Fruit fly (Drosophila melanogaster) whole organism, embryonic: ENCODE data around the gene Cpsf100.
A peak's percentile ranks its signal among the peaks of the same experiment; 100 is the strongest.

Source experiments
- CG10267 ChIP-seq: fragments of 200-800 bp; sonication (Bioruptor generic); optimal IDR thresholded peaks from 2 replicates; lab custom pipeline; 2018; ENCODE audit warnings: missing biosample characterization, mild to moderate bottlenecking, missing genetic modification characterization, moderate library complexity
- CG10543 ChIP-seq: fragments of 200-800 bp; sonication (Bioruptor generic); optimal IDR thresholded peaks from 3 replicates; lab custom pipeline; 2017; ENCODE audit warnings: missing biosample characterization, mild to moderate bottlenecking, missing genetic modification characterization, moderate library complexity
- CG11398 ChIP-seq: fragments of 200-800 bp; sonication (Bioruptor generic); optimal IDR thresholded peaks from 2 replicates; lab custom pipeline; 2016; ENCODE audit warnings: missing biosample characterization, missing genetic modification characterization
- CG12155 ChIP-seq: fragments of 200-800 bp; sonication (Bioruptor generic); optimal IDR thresholded peaks from 3 replicates; lab custom pipeline; 2016; ENCODE audit warnings: missing biosample characterization, missing genetic modification characterization
- CG17802 ChIP-seq: fragments of 200-800 bp; sonication (Bioruptor generic); optimal IDR thresholded peaks from 2 replicates; lab custom pipeline; 2018; ENCODE audit warnings: missing biosample characterization, mild to moderate bottlenecking, missing genetic modification characterization, moderate library complexity
- CG18599 ChIP-seq: fragments of 200-800 bp; sonication (Bioruptor generic); optimal IDR thresholded peaks from 3 replicates; lab custom pipeline; 2017; ENCODE audit warnings: missing biosample characterization, missing genetic modification characterization, mild to moderate bottlenecking, moderate library complexity, missing genetic modification reagents
- CG18764 ChIP-seq: fragments of 200-800 bp; sonication (Bioruptor generic); optimal IDR thresholded peaks from 3 replicates; lab custom pipeline; 2016; ENCODE audit warnings: missing biosample characterization, missing genetic modification characterization
- CG2120 ChIP-seq: fragments of 200-800 bp; sonication (Bioruptor generic); optimal IDR thresholded peaks from 3 replicates; lab custom pipeline; 2016; ENCODE audit warnings: missing biosample characterization, missing genetic modification characterization
- CG2889 ChIP-seq: fragments of 200-800 bp; sonication (Bioruptor generic); IDR thresholded peaks from 3 replicates; pipeline ENCODE4 v1.3.6; 2022; ENCODE audit warnings: missing biosample characterization, missing genetic modification characterization
- CG30020 ChIP-seq: fragments of 200-800 bp; optimal IDR thresholded peaks from 2 replicates; lab custom pipeline; 2019; ENCODE audit warnings: missing biosample characterization, mild to moderate bottlenecking, missing genetic modification characterization, moderate library complexity
- CG33213 ChIP-seq: fragments of 200-800 bp; sonication (Bioruptor generic); optimal IDR thresholded peaks from 3 replicates; lab custom pipeline; 2016; ENCODE audit warnings: missing biosample characterization, missing genetic modification characterization
- CG34224 ChIP-seq: fragments of 200-800 bp; sonication (Bioruptor generic); IDR thresholded peaks from 3 replicates; pipeline ENCODE4 v1.3.6; 2022; ENCODE audit warnings: missing biosample characterization, missing genetic modification characterization; ENCODE audit not compliant: partially characterized antibody
- CG4282 ChIP-seq: fragments of 200-800 bp; sonication (Bioruptor generic); optimal IDR thresholded peaks from 2 replicates; lab custom pipeline; 2016; ENCODE audit warnings: missing biosample characterization, missing genetic modification characterization
- CG4328 ChIP-seq: fragments of 200-800 bp; sonication (Bioruptor generic); optimal IDR thresholded peaks from 3 replicates; lab custom pipeline; 2017; ENCODE audit warnings: missing biosample characterization, missing genetic modification reagents, missing genetic modification characterization
- CG4404 ChIP-seq: fragments of 200-800 bp; sonication (Bioruptor generic); IDR thresholded peaks from 2 replicates; pipeline ENCODE4 v1.3.6; 2022; ENCODE audit warnings: missing biosample characterization, missing genetic modification characterization
- CG6175 ChIP-seq: fragments of 200-800 bp; sonication (Bioruptor generic); IDR thresholded peaks from 3 replicates; pipeline ENCODE4 v1.3.6; 2022; ENCODE audit warnings: missing biosample characterization, missing genetic modification characterization
- CG6272 ChIP-seq: fragments of 200-800 bp; sonication (Bioruptor generic); IDR thresholded peaks from 2 replicates; pipeline ENCODE4 v1.3.6; 2022; ENCODE audit warnings: missing biosample characterization, missing genetic modification characterization
- CG7357 ChIP-seq: fragments of 200-800 bp; sonication (Bioruptor generic); IDR thresholded peaks from 3 replicates; pipeline ENCODE4 v1.3.6; 2022; ENCODE audit warnings: missing biosample characterization, missing genetic modification characterization
- CG8089 ChIP-seq: fragments of 200-800 bp; sonication (Bioruptor generic); optimal IDR thresholded peaks from 3 replicates; lab custom pipeline; 2016; ENCODE audit warnings: missing biosample characterization, missing genetic modification characterization
- CG8944 ChIP-seq: fragments of 200-800 bp; sonication (Bioruptor generic); optimal IDR thresholded peaks from 3 replicates; lab custom pipeline; 2016; ENCODE audit warnings: missing biosample characterization, missing genetic modification characterization
- CTCF ChIP-seq: fragments of 200-800 bp; sonication (Bioruptor generic); optimal IDR thresholded peaks from 2 replicates; lab custom pipeline; 2017; ENCODE audit warnings: missing biosample characterization, mild to moderate bottlenecking, missing genetic modification characterization, moderate library complexity
- Doc3 ChIP-seq: fragments of 200-800 bp; sonication (Bioruptor generic); IDR thresholded peaks from 3 replicates; pipeline ENCODE4 v1.3.6; 2022; ENCODE audit warnings: missing biosample characterization, missing genetic modification characterization; ENCODE audit not compliant: partially characterized antibody
- Dp ChIP-seq: fragments of 200-800 bp; sonication (Bioruptor generic); optimal IDR thresholded peaks from 2 replicates; lab custom pipeline; 2018; ENCODE audit warnings: missing biosample characterization, mild to moderate bottlenecking, missing genetic modification characterization, moderate library complexity
- Fer3 ChIP-seq: fragments of 200-800 bp; sonication (Bioruptor generic); optimal IDR thresholded peaks from 2 replicates; lab custom pipeline; 2018; ENCODE audit warnings: missing biosample characterization, mild to moderate bottlenecking, missing genetic modification characterization, moderate library complexity
- HHEX ChIP-seq: fragments of 200-800 bp; sonication (Bioruptor generic); optimal IDR thresholded peaks from 3 replicates; lab custom pipeline; 2017; ENCODE audit warnings: missing biosample characterization, mild to moderate bottlenecking, missing genetic modification characterization, missing genetic modification reagents
- HmgZ ChIP-seq: fragments of 200-800 bp; sonication (Bioruptor generic); optimal IDR thresholded peaks from 2 replicates; lab custom pipeline; 2018; ENCODE audit warnings: missing biosample characterization, mild to moderate bottlenecking, missing genetic modification characterization
- Hr3 ChIP-seq: fragments of 200-800 bp; sonication (Bioruptor generic); optimal IDR thresholded peaks from 3 replicates; lab custom pipeline; 2016; ENCODE audit warnings: missing biosample characterization, missing genetic modification characterization
- Mad ChIP-seq: fragments of 200-800 bp; sonication (Bioruptor generic); optimal IDR thresholded peaks from 2 replicates; lab custom pipeline; 2016; ENCODE audit warnings: missing biosample characterization, missing genetic modification characterization
- Max ChIP-seq: fragments of 200-800 bp; sonication (Bioruptor generic); optimal IDR thresholded peaks from 2 replicates; lab custom pipeline; 2016; ENCODE audit warnings: missing biosample characterization, mild to moderate bottlenecking, missing genetic modification characterization
- Myb ChIP-seq: fragments of 200-800 bp; sonication (Bioruptor generic); optimal IDR thresholded peaks from 2 replicates; lab custom pipeline; 2016; ENCODE audit warnings: missing biosample characterization, missing genetic modification characterization
- Rfx ChIP-seq: fragments of 200-800 bp; sonication (Bioruptor generic); IDR thresholded peaks from 2 replicates; pipeline ENCODE4 v1.3.6; 2022; ENCODE audit warnings: missing biosample characterization, missing genetic modification characterization
- Sry-δ ChIP-seq: fragments of 200-800 bp; sonication (Bioruptor generic); optimal IDR thresholded peaks from 2 replicates; lab custom pipeline; 2016; ENCODE audit warnings: missing biosample characterization, missing genetic modification characterization
- Taf1 ChIP-seq: fragments of 200-800 bp; sonication (Bioruptor generic); IDR thresholded peaks from 2 replicates; pipeline ENCODE4 v1.3.6; 2022; ENCODE audit warnings: missing biosample characterization, missing genetic modification characterization
- Xrp1 ChIP-seq: fragments of 200-800 bp; sonication (Bioruptor generic); IDR thresholded peaks from 2 replicates; pipeline ENCODE4 v1.3.6; 2022; ENCODE audit warnings: missing biosample characterization, missing genetic modification characterization
- bbx ChIP-seq: fragments of 200-800 bp; sonication (Bioruptor generic); IDR thresholded peaks from 2 replicates; pipeline ENCODE4 v1.3.6; 2022; ENCODE audit warnings: missing biosample characterization, missing genetic modification characterization; ENCODE audit not compliant: partially characterized antibody
- btn ChIP-seq: fragments of 200-800 bp; sonication (Bioruptor generic); optimal IDR thresholded peaks from 2 replicates; lab custom pipeline; 2016; ENCODE audit warnings: missing biosample characterization, missing genetic modification characterization
- chm ChIP-seq: fragments of 200-800 bp; sonication (Bioruptor generic); IDR thresholded peaks from 2 replicates; pipeline ENCODE4 v1.3.6; 2022; ENCODE audit warnings: missing biosample characterization, missing genetic modification characterization
- disco-r ChIP-seq: fragments of 200-800 bp; sonication (Bioruptor generic); optimal IDR thresholded peaks from 2 replicates; lab custom pipeline; 2016; ENCODE audit warnings: missing biosample characterization, missing genetic modification characterization
- gce ChIP-seq: fragments of 200-800 bp; sonication (Bioruptor generic); IDR thresholded peaks from 3 replicates; pipeline ENCODE4 v1.3.6; 2022; ENCODE audit warnings: missing biosample characterization, missing genetic modification characterization
- gt ChIP-seq: fragments of 200-800 bp; sonication (Bioruptor generic); IDR thresholded peaks from 2 replicates; pipeline ENCODE4 v1.3.6; 2022; ENCODE audit warnings: missing biosample characterization, missing genetic modification characterization
- ham ChIP-seq: fragments of 200-800 bp; sonication (Bioruptor generic); IDR thresholded peaks from 2 replicates; pipeline ENCODE4 v1.3.6; 2022; ENCODE audit warnings: missing biosample characterization, missing genetic modification characterization
- her ChIP-seq: fragments of 200-800 bp; sonication (Bioruptor generic); optimal IDR thresholded peaks from 2 replicates; lab custom pipeline; 2016; ENCODE audit warnings: missing biosample characterization, missing genetic modification characterization
- ken ChIP-seq: fragments of 200-800 bp; sonication (Bioruptor generic); IDR thresholded peaks from 3 replicates; pipeline ENCODE4 v1.3.6; 2022; ENCODE audit warnings: missing biosample characterization, missing genetic modification characterization
- lbe ChIP-seq: fragments of 200-800 bp; sonication (Bioruptor generic); optimal IDR thresholded peaks from 2 replicates; lab custom pipeline; 2016; ENCODE audit warnings: missing biosample characterization, mild to moderate bottlenecking, missing genetic modification characterization
- lmd ChIP-seq: fragments of 200-800 bp; sonication (Bioruptor generic); IDR thresholded peaks from 2 replicates; pipeline ENCODE4 v1.3.6; 2022; ENCODE audit warnings: missing biosample characterization, missing genetic modification characterization
- maf-S ChIP-seq: fragments of 200-800 bp; sonication (Bioruptor generic); optimal IDR thresholded peaks from 2 replicates; lab custom pipeline; 2016; ENCODE audit warnings: missing biosample characterization, missing genetic modification characterization
- slbo ChIP-seq: fragments of 200-800 bp; sonication (Bioruptor generic); IDR thresholded peaks from 2 replicates; pipeline ENCODE4 v1.3.6; 2022; ENCODE audit warnings: missing biosample characterization, missing genetic modification characterization
- sug ChIP-seq: fragments of 200-800 bp; optimal IDR thresholded peaks from 2 replicates; lab custom pipeline; 2019; ENCODE audit warnings: missing biosample characterization, mild to moderate bottlenecking, missing genetic modification characterization, moderate library complexity
- twi ChIP-seq: fragments of 200-800 bp; optimal IDR thresholded peaks from 2 replicates; lab custom pipeline; 2019; ENCODE audit warnings: missing biosample characterization, mild to moderate bottlenecking, missing genetic modification characterization, moderate library complexity
- tx ChIP-seq: fragments of 200-800 bp; sonication (Bioruptor generic); optimal IDR thresholded peaks from 2 replicates; lab custom pipeline; 2016; ENCODE audit warnings: missing biosample characterization, missing genetic modification characterization
- zfh1 ChIP-seq: fragments of 200-800 bp; sonication (Bioruptor generic); IDR thresholded peaks from 3 replicates; pipeline ENCODE4 v1.3.6; 2022; ENCODE audit warnings: missing biosample characterization, missing genetic modification characterization

The Cpsf100 gene

dm6 chr3R:29038960-29039581 lies 4.7 kb downstream of the Cpsf100 start, which contains the start of the genes Slu7 and Pkc98E:
Slu7 (minus strand) TSS chr3R:29039071.
Pkc98E (plus strand) TSS chr3R:29039156.
- peak; percentile 10 for TF ChIP-seq CG30020 (tag; lab: Kevin White, UChicago)
- peak; percentile 73 for TF ChIP-seq CG12155
- peak; percentile 19 for TF ChIP-seq CG18764 (GFP tag; lab: Kevin White, UChicago)
- TF ChIP-seq CG2889 (GFP tag; lab: Robert Waterston, UW): peak; percentile 53; the same call in 1 of the 3 replicates
- peak; percentile 31; the same call in 1 of the 2 replicates for TF ChIP-seq CG4404 (GFP tag; lab: Robert Waterston, UW)
- TF ChIP-seq zfh1 (GFP tag; lab: Robert Waterston, UW): peak; percentile 73
- TF ChIP-seq HHEX (GFP tag; lab: Kevin White, UChicago): peak; percentile 4
- peak; percentile 89 for TF ChIP-seq CG34224 (GFP tag; lab: Robert Waterston, UW)
- TF ChIP-seq her (GFP tag; lab: Kevin White, UChicago): peak; percentile 60
- peak; percentile 72 for TF ChIP-seq Mad (GFP tag; lab: Kevin White, UChicago)
- TF ChIP-seq CG8089 (GFP tag; lab: Kevin White, UChicago): peak; percentile 47
- TF ChIP-seq gt (GFP tag; lab: Robert Waterston, UW): no peak
- peak; percentile 15 for TF ChIP-seq CG4328 (GFP tag; lab: Kevin White, UChicago)
- TF ChIP-seq tx (GFP tag; lab: Kevin White, UChicago): peak; percentile 53
- TF ChIP-seq CG18599 (GFP tag; lab: Kevin White, UChicago): peak; percentile 68
- TF ChIP-seq CG6175 (GFP tag; lab: Robert Waterston, UW): 0 out of 3 replicates have a peak, but pooled peaks have one; percentile 43
- peak; percentile 92 for TF ChIP-seq bbx
- TF ChIP-seq Myb (GFP tag; lab: Kevin White, UChicago): peak; percentile 43
- TF ChIP-seq lbe (GFP tag; lab: Kevin White, UChicago): peak; percentile 80
- TF ChIP-seq Dp (GFP tag; lab: Kevin White, UChicago): peak; percentile 23
- TF ChIP-seq btn: peak; percentile 15
- peak; percentile 70 for TF ChIP-seq Xrp1 (GFP tag; lab: Robert Waterston, UW)
- peak; percentile 91 for TF ChIP-seq slbo (GFP tag; lab: Robert Waterston, UW)
- TF ChIP-seq CG8944 (GFP tag; lab: Kevin White, UChicago): peak; percentile 57
- TF ChIP-seq Hr3 (GFP tag; lab: Kevin White, UChicago): peak; percentile 24
- peak; percentile 22; the same call in 1 of the 2 replicates for TF ChIP-seq chm (GFP tag; lab: Robert Waterston, UW)
- TF ChIP-seq ham (GFP tag; lab: Robert Waterston, UW): no peak
- TF ChIP-seq CG17802 (tag; lab: Kevin White, UChicago): peak; percentile 13
- TF ChIP-seq Sry-δ (GFP tag; lab: Kevin White, UChicago): peak; percentile 94
- peak; percentile 17 for TF ChIP-seq CG11398 (GFP tag; lab: Kevin White, UChicago)
- TF ChIP-seq maf-S (GFP tag; lab: Kevin White, UChicago): peak; percentile 28
- TF ChIP-seq Max (GFP tag; lab: Kevin White, UChicago): peak; percentile 64
- peak; percentile 71 for TF ChIP-seq Doc3
- TF ChIP-seq lmd (GFP tag; lab: Robert Waterston, UW): peak; percentile 63; the same call in 1 of the 2 replicates
- TF ChIP-seq sug: peak; percentile 52
- TF ChIP-seq CG10267 (tag; lab: Kevin White, UChicago): peak; percentile 95
- peak; percentile 59 for TF ChIP-seq CG33213 (GFP tag; lab: Kevin White, UChicago)
- TF ChIP-seq CTCF (GFP tag; lab: Kevin White, UChicago): no peak
- 0 out of 3 replicates have a peak, but pooled peaks have one; percentile 9 for TF ChIP-seq CG7357 (GFP tag; lab: Robert Waterston, UW)
- peak; percentile 66 for TF ChIP-seq CG6272 (GFP tag; lab: Robert Waterston, UW)
- TF ChIP-seq CG4282 (GFP tag; lab: Kevin White, UChicago): peak; percentile 53
- no peak for TF ChIP-seq Taf1 (GFP tag; lab: Robert Waterston, UW)
- TF ChIP-seq HmgZ (tag; lab: Kevin White, UChicago): peak; percentile 73
- peak; percentile 86 for TF ChIP-seq CG2120 (GFP tag; lab: Kevin White, UChicago)
- TF ChIP-seq Rfx (GFP tag; lab: Robert Waterston, UW): peak; percentile 89
- no peak for TF ChIP-seq gce (GFP tag; lab: Robert Waterston, UW)
- peak; percentile 73 for TF ChIP-seq CG10543 (GFP tag; lab: Kevin White, UChicago)
- peak; percentile 51 for TF ChIP-seq Fer3 (tag; lab: Kevin White, UChicago)
- TF ChIP-seq disco-r: no peak
- peak; percentile 15 for TF ChIP-seq twi
- peak; percentile 82; the same call in 2 of the 3 replicates for TF ChIP-seq ken
